Worm (Caenorhabditis elegans) whole organism, L2 larva: Measurements from ENCODE around the gene ZK354.6.

Experiments used
- C34F6.9 ChIP-seq: fragments of 150-350 bp; optimal IDR thresholded peaks from 2 replicates; lab custom pipeline; 2014; ENCODE audit warnings: missing biosample characterization, missing genetic modification characterization
- Y55F3AM.14 ChIP-seq: fragments of 200-800 bp; sonication (Bioruptor generic); optimal IDR thresholded peaks from 2 replicates; lab custom pipeline; 2018; ENCODE audit warnings: mild to moderate bottlenecking, missing genetic modification characterization, missing compliant biosample characterization
- ZK546.5 ChIP-seq: sonication (generic microtip); optimal IDR thresholded peaks from 2 replicates; lab custom pipeline; 2017; ENCODE audit warnings: missing biosample characterization, missing genetic modification characterization
- alr-1 ChIP-seq: fragments of 150-350 bp; optimal IDR thresholded peaks from 2 replicates; lab custom pipeline; 2014; ENCODE audit warnings: missing biosample characterization, missing genetic modification characterization
- aly-2 ChIP-seq: fragments of 150-350 bp; optimal IDR thresholded peaks from 2 replicates; lab custom pipeline; 2014; ENCODE audit warnings: missing biosample characterization, missing genetic modification characterization
- ama-1 ChIP-seq: fragments of 150-350 bp; optimal IDR thresholded peaks from 2 replicates; lab custom pipeline; 2018; ENCODE audit warnings: inconsistent platforms
- blmp-1 ChIP-seq: sonication (generic microtip); optimal IDR thresholded peaks from 2 replicates; lab custom pipeline; 2017; ENCODE audit warnings: missing genetic modification characterization, mild to moderate bottlenecking, missing compliant biosample characterization, antibody characterized with exemption, moderate library complexity; ENCODE audit not compliant: insufficient read depth
- ceh-16 ChIP-seq: fragments of 150-350 bp; optimal IDR thresholded peaks from 2 replicates; lab custom pipeline; 2014; ENCODE audit warnings: missing biosample characterization, missing genetic modification characterization
- ceh-82 ChIP-seq: fragments of 150-350 bp; optimal IDR thresholded peaks from 2 replicates; lab custom pipeline; 2014; ENCODE audit warnings: missing biosample characterization, missing genetic modification characterization
- egl-27 ChIP-seq: sonication (generic microtip); optimal IDR thresholded peaks from 3 replicates; lab custom pipeline; 2017; ENCODE audit warnings: missing biosample characterization, missing genetic modification reagents, missing genetic modification characterization
- elt-3 ChIP-seq: sonication (generic microtip); optimal IDR thresholded peaks from 2 replicates; lab custom pipeline; 2017; ENCODE audit warnings: missing biosample characterization, missing genetic modification characterization
- fos-1 ChIP-seq: fragments of 150-350 bp; optimal IDR thresholded peaks from 2 replicates; lab custom pipeline; 2014; ENCODE audit warnings: missing biosample characterization, missing genetic modification characterization
- lin-11 ChIP-seq: fragments of 150-350 bp; sonication (generic microtip); optimal IDR thresholded peaks from 2 replicates; lab custom pipeline; 2014; ENCODE audit warnings: missing biosample characterization, missing genetic modification characterization, inconsistent platforms, mixed read lengths
- lin-13 ChIP-seq: fragments of 150-350 bp; optimal IDR thresholded peaks from 2 replicates; lab custom pipeline; 2014; ENCODE audit warnings: missing biosample characterization, missing genetic modification reagents, missing genetic modification characterization
- lin-39 ChIP-seq: fragments of 150-350 bp; optimal IDR thresholded peaks from 2 replicates; lab custom pipeline; 2014; ENCODE audit warnings: missing biosample characterization, missing genetic modification reagents, missing genetic modification characterization
- lsy-2 ChIP-seq, 2 experiments: fragments of 150-350 bp in 1 of 2; sonication (generic microtip) in 1 of 2; optimal IDR thresholded peaks; 2 replicates each; lab custom pipeline; 2014 to 2017; ENCODE audit warnings: missing biosample characterization in 2 of 2, missing genetic modification characterization in 2 of 2
- mdl-1 ChIP-seq, 2 experiments: fragments of 150-350 bp in 1 of 2; sonication (generic microtip) in 1 of 2; optimal IDR thresholded peaks; 2 replicates each; lab custom pipeline; 2017; ENCODE audit warnings: missing biosample characterization in 2 of 2, missing genetic modification characterization in 2 of 2
- nhr-10 ChIP-seq: sonication (generic microtip); optimal IDR thresholded peaks from 2 replicates; lab custom pipeline; 2017; ENCODE audit warnings: missing biosample characterization, missing genetic modification characterization
- nhr-12 ChIP-seq: fragments of 150-350 bp; optimal IDR thresholded peaks from 2 replicates; lab custom pipeline; 2014; ENCODE audit warnings: missing biosample characterization, missing genetic modification characterization
- nhr-129 ChIP-seq: fragments of 150-350 bp; optimal IDR thresholded peaks from 2 replicates; lab custom pipeline; 2014; ENCODE audit warnings: missing biosample characterization, missing genetic modification characterization
- nhr-21 ChIP-seq: fragments of 150-350 bp; optimal IDR thresholded peaks from 2 replicates; lab custom pipeline; 2014; ENCODE audit warnings: missing biosample characterization, missing genetic modification characterization
- nhr-23 ChIP-seq: fragments of 150-350 bp; optimal IDR thresholded peaks from 2 replicates; lab custom pipeline; 2014; ENCODE audit warnings: missing biosample characterization, missing genetic modification reagents, missing genetic modification characterization
- nhr-237 ChIP-seq: fragments of 150-350 bp; optimal IDR thresholded peaks from 2 replicates; lab custom pipeline; 2014; ENCODE audit warnings: missing biosample characterization, missing genetic modification characterization
- nhr-25 ChIP-seq: fragments of 150-350 bp; sonication (generic microtip); optimal IDR thresholded peaks from 3 replicates; lab custom pipeline; 2014; ENCODE audit warnings: missing biosample characterization, missing genetic modification characterization
- nhr-77 ChIP-seq: fragments of 150-350 bp; optimal IDR thresholded peaks from 2 replicates; lab custom pipeline; 2014; ENCODE audit warnings: missing biosample characterization, missing genetic modification characterization
- peb-1 ChIP-seq: fragments of 150-350 bp; optimal IDR thresholded peaks from 2 replicates; lab custom pipeline; 2014; ENCODE audit warnings: missing biosample characterization, missing genetic modification characterization
- sem-4 ChIP-seq: fragments of 150-350 bp; optimal IDR thresholded peaks from 2 replicates; lab custom pipeline; 2014; ENCODE audit warnings: missing biosample characterization, missing genetic modification reagents, missing genetic modification characterization
- skn-1 ChIP-seq: sonication (generic microtip); optimal IDR thresholded peaks from 2 replicates; lab custom pipeline; 2017; ENCODE audit warnings: missing biosample characterization, missing genetic modification characterization
- sma-3 ChIP-seq: sonication (generic microtip); optimal IDR thresholded peaks from 2 replicates; lab custom pipeline; 2016; ENCODE audit warnings: missing genetic modification reagents, missing genetic modification characterization, missing compliant biosample characterization
- snpc-4 ChIP-seq: fragments of 150-350 bp; optimal IDR thresholded peaks from 2 replicates; lab custom pipeline; 2014; ENCODE audit warnings: missing biosample characterization, missing genetic modification characterization
- unc-39 ChIP-seq: fragments of 150-350 bp; optimal IDR thresholded peaks from 2 replicates; lab custom pipeline; 2014; ENCODE audit warnings: missing biosample characterization, missing genetic modification characterization
- unc-55 ChIP-seq: fragments of 150-350 bp; sonication (generic microtip); optimal IDR thresholded peaks from 3 replicates; lab custom pipeline; 2014; ENCODE audit warnings: missing biosample characterization, missing genetic modification reagents, missing genetic modification characterization
- zag-1 ChIP-seq: fragments of 150-350 bp; optimal IDR thresholded peaks from 2 replicates; lab custom pipeline; 2014; ENCODE audit warnings: missing biosample characterization, missing genetic modification characterization
- ztf-1 ChIP-seq: fragments of 200-800 bp; sonication (Bioruptor generic); conservative IDR thresholded peaks from 2 replicates; pipeline ENCODE4 v1.3.6; 2022; ENCODE audit warnings: missing genetic modification characterization, missing compliant biosample characterization
- ztf-11 ChIP-seq: sonication (generic microtip); optimal IDR thresholded peaks from 2 replicates; lab custom pipeline; 2017; ENCODE audit warnings: missing biosample characterization, missing genetic modification characterization
- ztf-4 ChIP-seq: fragments of 150-350 bp; optimal IDR thresholded peaks from 2 replicates; lab custom pipeline; 2014; ENCODE audit warnings: missing biosample characterization, missing genetic modification characterization

The ZK354.6 gene

ce11 chrIV:5288932-5289331 is 8.4 kb downstream of the ZK354.6 start:
- no peak for TF ChIP-seq ZK546.5 (tag; lab: Kevin White, UChicago)
- no peak for TF ChIP-seq sem-4 (tag; lab: Kevin White, UChicago)
- no peak for TF ChIP-seq elt-3 (tag; lab: Kevin White, UChicago)
- TF ChIP-seq, all 48 proteins: peak for 0

ce11 chrIV:5287190-5287589 is 10.1 kb downstream of the ZK354.6 start:
- TF ChIP-seq ztf-11 (no peak), nhr-237 (no peak), nhr-12 (no peak), nhr-25 (tag; lab: Kevin White, UChicago) (no peak), alr-1 (tag; lab: Kevin White, UChicago) (no peak), unc-55 (GFP tag; lab: Kevin White, UChicago) (no peak), sma-3 (GFP tag; lab: Kevin White, UChicago) (no peak), egl-27 (tag; lab: Kevin White, UChicago) (no peak), Y55F3AM.14 (GFP tag; lab: Kevin White, UChicago) (no peak), C34F6.9 (no peak), skn-1 (tag; lab: Kevin White, UChicago) (no peak), nhr-21 (tag; lab: Kevin White, UChicago) (no peak), peb-1 (tag; lab: Kevin White, UChicago) (no peak), snpc-4 (tag; lab: Kevin White, UChicago) (no peak), ama-1 (lab: Kevin White, UChicago) (no peak), lin-13 (GFP tag; lab: Kevin White, UChicago) (no peak), lin-39 (tag; lab: Kevin White, UChicago) (no peak)

ce11 chrIV:5281457-5281856 is 15.9 kb downstream of the ZK354.6 start:
- TF ChIP-seq nhr-77 (tag; lab: Kevin White, UChicago): no peak
- TF ChIP-seq unc-39: no peak
- no peak for TF ChIP-seq blmp-1
- TF ChIP-seq aly-2 (tag; lab: Kevin White, UChicago): no peak
- TF ChIP-seq unc-55 (GFP tag; lab: Kevin White, UChicago): no peak
- TF ChIP-seq, all 48 proteins: peak for 0

- TF ChIP-seq peb-1 (tag; lab: Kevin White, UChicago): no peak
- no peak for TF ChIP-seq mdl-1 (tag; optimal IDR thresholded peaks at IDR 0.05; lab: Kevin White, UChicago)
- TF ChIP-seq nhr-10 (tag; lab: Kevin White, UChicago): no peak
- no peak for TF ChIP-seq ztf-4 (tag; lab: Kevin White, UChicago)
- TF ChIP-seq nhr-129 (tag; lab: Kevin White, UChicago): no peak
- TF ChIP-seq C34F6.9: no peak
- no peak for TF ChIP-seq nhr-23 (tag; lab: Kevin White, UChicago)
- no peak for TF ChIP-seq nhr-25 (tag; lab: Kevin White, UChicago)
- no peak for TF ChIP-seq snpc-4 (tag; lab: Kevin White, UChicago)
- no peak for TF ChIP-seq ztf-1 (GFP tag; lab: Robert Waterston, UW)
Observed at ce11 chrIV:5277752-5278151, 19.6 kb downstream of the ZK354.6 start, which contains the start of gene F36H12.17. Gene F36H12.17, minus strand, starts transcription at chrIV:5277852.

- TF ChIP-seq zag-1 (tag; lab: Kevin White, UChicago) (no peak), alr-1 (tag; lab: Kevin White, UChicago) (no peak), ztf-4 (tag; lab: Kevin White, UChicago) (no peak), ztf-11 (no peak), ZK546.5 (tag; lab: Kevin White, UChicago) (no peak)
- TF ChIP-seq, all 48 proteins: peak for 0
Observed at ce11 chrIV:5274123-5274581, 23.2 kb downstream of the ZK354.6 start, which contains the start of gene slfl-4. Gene slfl-4, plus strand, starts transcription at chrIV:5274531.

- TF ChIP-seq ceh-82 (tag; lab: Kevin White, UChicago) (no peak), fos-1 (tag; lab: Kevin White, UChicago) (no peak), ceh-16 (tag; lab: Kevin White, UChicago) (no peak), nhr-77 (tag; lab: Kevin White, UChicago) (no peak), nhr-25 (tag; lab: Kevin White, UChicago) (no peak), C34F6.9 (no peak), ztf-1 (GFP tag; lab: Robert Waterston, UW) (no peak), lin-11 (tag; lab: Kevin White, UChicago) (no peak), skn-1 (tag; lab: Kevin White, UChicago) (no peak), unc-39 (no peak), alr-1 (tag; lab: Kevin White, UChicago) (no peak), sma-3 (GFP tag; lab: Kevin White, UChicago) (no peak), lsy-2 (tag; optimal IDR thresholded peaks at IDR 0.05; lab: Kevin White, UChicago) (no peak), elt-3 (tag; lab: Kevin White, UChicago) (no peak)
Observed at ce11 chrIV:5273385-5273784, 24.0 kb downstream of the ZK354.6 start.
